Worm (Caenorhabditis elegans): ENCODE results near the gene arrd-3.
A peak's percentile ranks its signal among the peaks of the same experiment; 100 is the strongest.

arrd-3 gene

ce11 chrII:9412086-9412608 lies at the start of gene arrd-3:
Gene arrd-3 (plus strand): TSS chrII:9412558.
- TF ChIP-seq nfya-1 (tag; optimal IDR thresholded peaks at IDR 0.05; ENCODE audit: insufficient read depth) (no peak), snpc-4 (tag; optimal IDR thresholded peaks at IDR 0.05) (no peak), elt-2 (tag; optimal IDR thresholded peaks at IDR 0.05) (peak; percentile 73), lsy-12 (tag; optimal IDR thresholded peaks at IDR 0.05) (no peak), pqm-1 (tag; optimal IDR thresholded peaks at IDR 0.05) (peak; percentile 87), nhr-67 (tag; optimal IDR thresholded peaks at IDR 0.05) (no peak), elt-1 (tag; optimal IDR thresholded peaks at IDR 0.05) (no peak)

DNA sequence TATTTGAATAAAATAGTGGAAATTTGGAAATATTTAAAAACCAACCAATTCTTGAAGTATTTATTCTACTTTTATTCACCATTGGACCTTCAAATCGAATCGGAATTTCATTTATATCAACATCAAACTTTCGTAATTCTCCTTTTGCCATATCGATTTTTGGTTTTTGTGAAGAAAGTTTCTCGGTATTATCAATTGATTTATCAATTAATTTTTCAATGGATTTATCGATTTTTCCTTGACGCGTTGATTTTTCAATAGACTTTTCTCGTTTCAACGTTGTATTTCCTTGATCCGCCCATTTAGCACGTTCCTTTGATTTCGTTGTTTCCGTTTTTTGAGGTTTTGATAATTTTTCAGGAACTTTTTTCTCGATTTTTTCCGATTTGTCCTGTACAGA lies 43.0 kb upstream of the arrd-3 start:
- peak; percentile 65 for TF ChIP-seq ceh-28 (tag; optimal IDR thresholded peaks at IDR 0.05)
- TF ChIP-seq unc-62 (GFP tag; optimal IDR thresholded peaks at IDR 0.05), result no peak

- TF ChIP-seq mdl-1 (tag; optimal IDR thresholded peaks at IDR 0.05) (no peak), elt-2 (tag; optimal IDR thresholded peaks at IDR 0.05) (no peak), unc-62 (GFP tag; optimal IDR thresholded peaks at IDR 0.05) (no peak), skn-1 (tag; optimal IDR thresholded peaks at IDR 0.05) (no peak), mml-1 (tag; optimal IDR thresholded peaks at IDR 0.05) (no peak), eor-1 (tag; optimal IDR thresholded peaks at IDR 0.05) (no peak), nhr-77 (tag; optimal IDR thresholded peaks at IDR 0.05) (no peak), fkh-2 (tag; optimal IDR thresholded peaks at IDR 0.05) (no peak), ceh-16 (tag; optimal IDR thresholded peaks at IDR 0.05) (no peak), aly-2 (tag; optimal IDR thresholded peaks at IDR 0.05) (no peak), lin-15B (tag; optimal IDR thresholded peaks at IDR 0.05) (no peak), R02D3.7 (tag; optimal IDR thresholded peaks at IDR 0.05) (no peak)
These were observed 40.0 kb upstream of the arrd-3 start, which contains the start of gene C06C3.3 for ce11 chrII:9372393-9372792. Gene C06C3.3 (minus strand): TSS chrII:9372493.

- no peak for TF ChIP-seq nhr-43 (tag; optimal IDR thresholded peaks at IDR 0.05; ENCODE audit: poor library complexity, severe bottlenecking)
- TF ChIP-seq nhr-11 (tag; optimal IDR thresholded peaks at IDR 0.05), result no peak
- no peak for TF ChIP-seq hmg-11 (tag; optimal IDR thresholded peaks at IDR 0.05)
- TF ChIP-seq fkh-10 (GFP tag; optimal IDR thresholded peaks at IDR 0.05), result no peak
- no peak for TF ChIP-seq daf-12 (tag; optimal IDR thresholded peaks at IDR 0.05)
- no peak for TF ChIP-seq elt-2 (tag; optimal IDR thresholded peaks at IDR 0.05)
- TF ChIP-seq ceh-9 (tag; optimal IDR thresholded peaks at IDR 0.05), result no peak
- TF ChIP-seq elt-3 (tag; optimal IDR thresholded peaks at IDR 0.05), result no peak
- TF ChIP-seq tbx-2 (tag; optimal IDR thresholded peaks at IDR 0.05), result no peak
- TF ChIP-seq lin-15B (tag; optimal IDR thresholded peaks at IDR 0.05), result no peak
- no peak for TF ChIP-seq ceh-28 (tag; optimal IDR thresholded peaks at IDR 0.05)
- TF ChIP-seq unc-62 (GFP tag; optimal IDR thresholded peaks at IDR 0.05), result no peak
- no peak for TF ChIP-seq snpc-4 (tag; optimal IDR thresholded peaks at IDR 0.05)
- no peak for TF ChIP-seq lin-39 (tag; optimal IDR thresholded peaks at IDR 0.05)
- no peak for TF ChIP-seq sea-2 (GFP tag; optimal IDR thresholded peaks at IDR 0.05)
- TF ChIP-seq nhr-23 (tag; optimal IDR thresholded peaks at IDR 0.05), result no peak
- TF ChIP-seq mml-1 (tag; optimal IDR thresholded peaks at IDR 0.05), result no peak
- no peak for TF ChIP-seq nfya-1 (tag; optimal IDR thresholded peaks at IDR 0.05; ENCODE audit: insufficient read depth)
- no peak for TF ChIP-seq lsy-12 (tag; optimal IDR thresholded peaks at IDR 0.05)
- no peak for TF ChIP-seq egl-5 (tag; optimal IDR thresholded peaks at IDR 0.05)
These were observed 39.4 kb upstream of the arrd-3 start, which contains the start of gene C06C3.4 for ce11 chrII:9372991-9373390. Gene C06C3.4 (plus strand): TSS chrII:9373291.

ce11 chrII:9374807-9375206 lies 37.6 kb upstream of the arrd-3 start, which contains the start of gene C06C3.12:
Gene C06C3.12 (plus strand): TSS chrII:9375107.
- no peak for TF ChIP-seq lin-15B (tag; optimal IDR thresholded peaks at IDR 0.05)
- no peak for TF ChIP-seq mml-1 (tag; optimal IDR thresholded peaks at IDR 0.05)
- peak; percentile 1 for TF ChIP-seq elt-2 (tag; optimal IDR thresholded peaks at IDR 0.05)
- TF ChIP-seq pqm-1 (tag; optimal IDR thresholded peaks at IDR 0.05), result no peak
- TF ChIP-seq unc-39 (tag; optimal IDR thresholded peaks at IDR 0.05), result no peak
- TF ChIP-seq fos-1 (tag; optimal IDR thresholded peaks at IDR 0.05), result no peak
